Worm (Caenorhabditis elegans) whole organism, mixed stage, embryonic: ENCODE measurements around the gene F54H5.3.

Experiments used
- bed-3 ChIP-seq: fragments of 200-800 bp; sonication (Bioruptor generic); optimal IDR thresholded peaks from 3 replicates; lab custom pipeline; 2018; ENCODE audit warnings: mild to moderate bottlenecking, missing genetic modification characterization, moderate library complexity, missing compliant biosample characterization
- ceh-39 ChIP-seq: fragments of 150-350 bp; optimal IDR thresholded peaks from 2 replicates; lab custom pipeline; 2014; ENCODE audit warnings: missing biosample characterization, missing genetic modification characterization
- ceh-83 ChIP-seq: fragments of 200-800 bp; sonication (Bioruptor generic); optimal IDR thresholded peaks from 2 replicates; lab custom pipeline; 2018; ENCODE audit warnings: mild to moderate bottlenecking, missing genetic modification characterization, missing compliant biosample characterization
- ces-1 ChIP-seq: fragments of 150-350 bp; optimal IDR thresholded peaks from 2 replicates; lab custom pipeline; 2014; ENCODE audit warnings: missing biosample characterization, missing genetic modification reagents, missing genetic modification characterization
- cnd-1 ChIP-seq: fragments of 200-800 bp; sonication (Bioruptor generic); optimal IDR thresholded peaks from 2 replicates; lab custom pipeline; 2018; ENCODE audit warnings: mild to moderate bottlenecking, missing genetic modification characterization, missing compliant biosample characterization
- drap-1 ChIP-seq: fragments of 200-800 bp; sonication (Bioruptor generic); optimal IDR thresholded peaks from 3 replicates; lab custom pipeline; 2018; ENCODE audit warnings: mild to moderate bottlenecking, missing genetic modification characterization, missing compliant biosample characterization
- elt-1 ChIP-seq: sonication (generic microtip); optimal IDR thresholded peaks from 2 replicates; lab custom pipeline; 2017; ENCODE audit warnings: missing genetic modification characterization, mild to moderate bottlenecking, missing compliant biosample characterization, antibody characterized with exemption, moderate library complexity, borderline replicate concordance; ENCODE audit not compliant: insufficient read depth
- elt-3 ChIP-seq: fragments of 150-350 bp; optimal IDR thresholded peaks from 2 replicates; lab custom pipeline; 2014; ENCODE audit warnings: missing biosample characterization, missing genetic modification characterization
- flh-1 ChIP-seq: fragments of 200-800 bp; sonication (Bioruptor generic); optimal IDR thresholded peaks from 2 replicates; lab custom pipeline; 2018; ENCODE audit warnings: mild to moderate bottlenecking, missing genetic modification characterization, moderate library complexity, missing compliant biosample characterization
- ham-2 ChIP-seq: fragments of 200-800 bp; sonication (Bioruptor generic); optimal IDR thresholded peaks from 2 replicates; lab custom pipeline; 2018; ENCODE audit warnings: mild to moderate bottlenecking, missing genetic modification characterization, missing compliant biosample characterization
- hlh-1 ChIP-seq: fragments of 150-350 bp; optimal IDR thresholded peaks from 2 replicates; lab custom pipeline; 2014; ENCODE audit warnings: missing biosample characterization, missing genetic modification reagents, missing genetic modification characterization
- lin-13 ChIP-seq: fragments of 150-350 bp; optimal IDR thresholded peaks from 2 replicates; lab custom pipeline; 2014; ENCODE audit warnings: missing biosample characterization, missing genetic modification characterization
- lsy-2 ChIP-seq: fragments of 150-350 bp; optimal IDR thresholded peaks from 2 replicates; lab custom pipeline; 2014; ENCODE audit warnings: missing biosample characterization, missing genetic modification characterization
- mab-5 ChIP-seq: fragments of 150-350 bp; optimal IDR thresholded peaks from 2 replicates; lab custom pipeline; 2014; ENCODE audit warnings: missing biosample characterization, missing genetic modification characterization
- mep-1 ChIP-seq: fragments of 150-350 bp; optimal IDR thresholded peaks from 2 replicates; lab custom pipeline; 2017; ENCODE audit warnings: missing biosample characterization, missing genetic modification reagents, missing genetic modification characterization, inconsistent platforms
- mls-2 ChIP-seq: sonication (generic microtip); optimal IDR thresholded peaks from 2 replicates; lab custom pipeline; 2016; ENCODE audit warnings: mild to moderate bottlenecking, missing genetic modification characterization, moderate library complexity, missing compliant biosample characterization
- nhr-12 ChIP-seq: fragments of 150-350 bp; optimal IDR thresholded peaks from 2 replicates; lab custom pipeline; 2014; ENCODE audit warnings: missing biosample characterization, missing genetic modification characterization
- nhr-2 ChIP-seq: fragments of 150-350 bp; optimal IDR thresholded peaks from 2 replicates; lab custom pipeline; 2014; ENCODE audit warnings: missing biosample characterization, missing genetic modification characterization
- nhr-237 ChIP-seq: fragments of 150-350 bp; optimal IDR thresholded peaks from 2 replicates; lab custom pipeline; 2014; ENCODE audit warnings: missing biosample characterization, missing genetic modification characterization
- nhr-28 ChIP-seq: fragments of 150-350 bp; optimal IDR thresholded peaks from 2 replicates; lab custom pipeline; 2014; ENCODE audit warnings: missing biosample characterization, missing genetic modification characterization
- nhr-76 ChIP-seq: sonication (generic microtip); optimal IDR thresholded peaks from 2 replicates; lab custom pipeline; 2017; ENCODE audit warnings: missing biosample characterization, missing genetic modification characterization
- pha-4 ChIP-seq: fragments of 150-350 bp; optimal IDR thresholded peaks from 2 replicates; lab custom pipeline; 2018; ENCODE audit warnings: missing biosample characterization, missing genetic modification reagents, missing genetic modification characterization
- sem-2 ChIP-seq: fragments of 200-800 bp; sonication (Bioruptor generic); optimal IDR thresholded peaks from 2 replicates; lab custom pipeline; 2018; ENCODE audit warnings: mild to moderate bottlenecking, missing genetic modification characterization, missing compliant biosample characterization
- snpc-4 ChIP-seq: fragments of 150-350 bp; optimal IDR thresholded peaks from 2 replicates; lab custom pipeline; 2014; ENCODE audit warnings: missing biosample characterization, missing genetic modification characterization
- sptf-1 ChIP-seq: sonication (generic microtip); optimal IDR thresholded peaks from 2 replicates; lab custom pipeline; 2017; ENCODE audit warnings: mild to moderate bottlenecking, missing genetic modification characterization, moderate library complexity, missing compliant biosample characterization
- tbx-8 ChIP-seq: fragments of 200-800 bp; sonication (Bioruptor generic); optimal IDR thresholded peaks from 2 replicates; lab custom pipeline; 2018; ENCODE audit warnings: mild to moderate bottlenecking, missing genetic modification characterization, moderate library complexity, missing compliant biosample characterization
- unc-39 ChIP-seq: fragments of 150-350 bp; optimal IDR thresholded peaks from 2 replicates; lab custom pipeline; 2014; ENCODE audit warnings: missing biosample characterization, missing genetic modification characterization
- unc-62 ChIP-seq: fragments of 150-350 bp; optimal IDR thresholded peaks from 2 replicates; lab custom pipeline; 2014; ENCODE audit warnings: missing biosample characterization, missing genetic modification reagents, missing genetic modification characterization
- ztf-11 ChIP-seq: fragments of 150-350 bp; optimal IDR thresholded peaks from 2 replicates; lab custom pipeline; 2014; ENCODE audit warnings: missing biosample characterization, missing genetic modification characterization

The F54H5.3 gene

DNA sequence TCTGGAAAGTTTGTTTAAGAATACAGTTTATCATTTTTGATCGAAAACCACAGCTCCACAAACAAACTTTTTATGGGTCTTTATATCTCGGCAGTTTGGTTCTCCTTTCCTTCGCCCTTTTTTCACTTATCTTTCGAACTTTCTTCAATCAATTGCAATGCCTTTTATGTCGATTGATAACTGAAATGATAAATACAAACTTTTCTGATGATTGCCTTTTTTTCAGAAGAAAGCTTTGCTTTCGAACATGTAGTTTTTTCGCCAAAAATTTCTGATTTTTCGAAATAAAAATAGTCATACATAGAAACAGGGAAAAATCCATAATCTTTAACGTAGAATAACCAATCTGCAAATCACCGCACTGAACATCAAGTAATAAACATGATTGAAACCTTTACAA is 39.2 kb downstream of the F54H5.3 start, which contains the start of gene T19D12.2:
Gene T19D12.2, plus strand, starts transcription at position 125 of the 400 bp plus-strand sequence.
- no peak for TF ChIP-seq nhr-12 (tag; lab: Kevin White, UChicago)
- TF ChIP-seq sptf-1, result no peak
- no peak for TF ChIP-seq hlh-1 (tag; lab: Kevin White, UChicago)
- no peak for TF ChIP-seq ceh-39 (tag; lab: Kevin White, UChicago)
- TF ChIP-seq snpc-4, result no peak
- TF ChIP-seq elt-3 (tag; lab: Kevin White, UChicago), result no peak
- no peak for TF ChIP-seq ces-1 (GFP tag; lab: Kevin White, UChicago)
- no peak for TF ChIP-seq nhr-28 (tag; lab: Kevin White, UChicago)
- no peak for TF ChIP-seq nhr-2
- TF ChIP-seq mab-5, result no peak
- TF ChIP-seq mep-1 (tag; lab: Kevin White, UChicago), result no peak
- TF ChIP-seq unc-39 (tag; lab: Kevin White, UChicago), result no peak
- TF ChIP-seq mls-2, result no peak
- TF ChIP-seq ham-2 (GFP tag; lab: Kevin White, UChicago), result no peak
- TF ChIP-seq nhr-237 (tag; lab: Kevin White, UChicago), result no peak

DNA sequence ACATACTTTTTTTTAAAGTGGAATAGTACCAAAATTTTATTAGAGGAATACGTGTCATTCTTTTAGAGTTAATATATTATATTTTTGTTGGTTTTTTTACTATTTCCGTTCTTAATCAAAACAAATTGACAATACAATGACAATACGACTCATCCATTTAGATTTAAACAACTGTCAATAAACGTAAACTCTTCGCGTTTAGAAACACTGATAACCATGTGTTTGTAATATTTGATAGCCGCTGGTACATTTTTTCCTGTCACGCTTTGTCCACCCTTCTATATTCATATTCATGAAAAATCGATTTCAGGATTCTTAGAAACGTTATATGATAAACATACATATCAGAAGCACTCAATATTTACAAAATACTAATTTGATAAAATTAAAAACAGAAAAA is 41.8 kb downstream of the F54H5.3 start:
- TF ChIP-seq drap-1, result no peak
- no peak for TF ChIP-seq ceh-39 (tag; lab: Kevin White, UChicago)
- no peak for TF ChIP-seq ztf-11
- TF ChIP-seq bed-3, result no peak
- TF ChIP-seq sem-2 (GFP tag; lab: Kevin White, UChicago), result no peak
- TF ChIP-seq lin-13 (tag; lab: Kevin White, UChicago), result no peak

DNA sequence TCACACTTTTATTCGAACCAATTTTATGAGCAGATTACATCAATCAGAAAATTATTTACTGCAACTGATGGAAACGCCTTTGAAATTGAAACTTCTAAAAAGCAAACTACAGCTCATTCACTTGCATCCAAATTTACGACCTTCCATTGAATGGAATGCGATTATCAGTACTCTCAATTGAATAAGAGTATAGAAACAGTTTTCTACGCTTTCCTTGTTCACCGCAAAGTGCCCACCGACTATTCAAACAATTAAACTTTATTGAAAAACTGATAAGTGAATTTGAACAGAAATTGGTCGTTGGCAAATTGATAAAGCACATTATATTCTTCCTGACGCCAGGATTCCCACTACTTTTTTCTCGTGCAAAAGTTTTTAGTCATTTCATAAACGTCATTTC is 43.9 kb downstream of the F54H5.3 start:
- no peak for TF ChIP-seq nhr-76 (tag; lab: Kevin White, UChicago)

DNA sequence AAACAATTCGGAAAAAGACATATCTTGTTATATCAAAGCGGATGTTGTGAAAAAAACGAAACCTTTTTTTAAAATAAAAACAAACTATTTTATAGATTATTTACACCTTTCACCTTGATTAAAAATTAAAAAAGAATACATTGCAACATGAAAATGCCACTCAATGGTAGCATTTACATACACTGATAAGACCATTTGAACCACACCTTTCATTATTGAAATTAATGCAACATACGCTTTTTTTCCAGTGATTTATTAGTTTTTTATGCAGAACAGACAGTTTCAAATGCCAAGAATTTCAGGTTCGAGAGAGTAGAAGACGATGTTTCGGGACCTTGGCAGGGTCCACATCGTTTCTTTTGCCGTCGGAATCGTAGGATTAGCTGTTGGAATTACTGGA is 44.6 kb downstream of the F54H5.3 start, which contains the start of gene T19D12.1:
Gene T19D12.1, plus strand, starts transcription at position 301 of the 400 bp plus-strand sequence.
- TF ChIP-seq ceh-39 (tag; lab: Kevin White, UChicago) (no peak), lsy-2 (tag; lab: Kevin White, UChicago) (no peak), mls-2 (no peak), sptf-1 (no peak), pha-4 (tag; lab: Kevin White, UChicago) (no peak), nhr-28 (tag; lab: Kevin White, UChicago) (no peak), tbx-8 (GFP tag; lab: Kevin White, UChicago) (no peak), ceh-83 (GFP tag; lab: Kevin White, UChicago) (no peak), elt-1 (no peak), hlh-1 (tag; lab: Kevin White, UChicago) (no peak), mab-5 (no peak)

DNA sequence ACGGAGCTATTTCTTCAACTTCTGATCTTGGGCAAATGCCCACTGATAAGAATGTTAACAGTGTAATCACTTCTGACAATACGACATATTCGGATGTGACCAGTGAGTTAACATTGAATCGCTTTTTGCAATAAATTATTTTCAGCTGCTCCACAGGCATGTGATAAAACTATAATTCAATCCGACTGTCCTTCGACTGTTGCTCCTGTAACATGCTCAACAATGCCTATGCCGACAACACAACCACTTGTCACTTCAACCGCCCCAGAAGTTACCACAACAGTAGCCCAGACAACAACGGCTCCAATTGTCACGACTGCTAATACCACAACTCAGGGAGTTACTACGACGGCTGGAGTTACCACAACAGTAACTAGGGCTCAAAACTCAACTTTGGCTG is 45.5 kb downstream of the F54H5.3 start:
- TF ChIP-seq unc-39 (tag; lab: Kevin White, UChicago), result no peak

DNA sequence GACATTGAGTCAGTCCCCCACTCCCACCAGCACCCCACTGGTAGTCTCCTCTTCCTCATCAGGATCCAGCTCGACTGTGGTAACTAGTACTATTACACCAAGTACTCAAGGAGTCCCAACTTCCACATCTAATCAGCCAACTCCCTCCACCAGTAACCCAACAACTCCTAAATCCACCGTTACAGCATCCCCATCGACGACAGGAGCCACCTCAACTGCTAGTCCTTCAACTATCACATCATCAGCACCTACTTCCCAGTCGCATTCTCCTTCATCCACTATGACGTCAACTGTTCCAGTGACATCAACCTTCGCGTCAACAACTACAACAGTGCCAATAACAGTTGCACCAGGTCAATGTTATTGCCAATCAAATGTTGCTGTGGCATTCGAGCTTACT is 46.5 kb downstream of the F54H5.3 start:
- TF ChIP-seq pha-4 (tag; lab: Kevin White, UChicago) (no peak), flh-1 (no peak), cnd-1 (tag; lab: Kevin White, UChicago) (no peak), nhr-76 (tag; lab: Kevin White, UChicago) (no peak), unc-39 (tag; lab: Kevin White, UChicago) (no peak), lin-13 (tag; lab: Kevin White, UChicago) (no peak), ces-1 (GFP tag; lab: Kevin White, UChicago) (no peak), elt-1 (no peak), unc-62 (GFP tag; lab: Kevin White, UChicago) (no peak)
- TF ChIP-seq, all 35 proteins: peak for 0
